Worm (Caenorhabditis elegans) whole organism, L3 larva: ENCODE results near the gene trpp-9.

Experiments
- R02D3.7 ChIP-seq: fragments of 150-350 bp; optimal IDR thresholded peaks from 2 replicates; lab custom pipeline; 2014; ENCODE audit warnings: missing biosample characterization, missing genetic modification characterization
- ZK546.5 ChIP-seq: sonication (generic microtip); optimal IDR thresholded peaks from 2 replicates; lab custom pipeline; 2017; ENCODE audit warnings: missing biosample characterization, missing genetic modification characterization
- aly-2 ChIP-seq: fragments of 150-350 bp; optimal IDR thresholded peaks from 2 replicates; lab custom pipeline; 2014; ENCODE audit warnings: missing biosample characterization, missing genetic modification characterization
- ama-1 ChIP-seq: fragments of 150-350 bp; optimal IDR thresholded peaks from 2 replicates; lab custom pipeline; 2018
- ceh-28 ChIP-seq: fragments of 150-350 bp; optimal IDR thresholded peaks from 2 replicates; lab custom pipeline; 2014; ENCODE audit warnings: missing biosample characterization, missing genetic modification reagents, missing genetic modification characterization
- ceh-9 ChIP-seq: sonication (generic microtip); optimal IDR thresholded peaks from 2 replicates; lab custom pipeline; 2018; ENCODE audit warnings: missing biosample characterization, missing genetic modification characterization
- daf-12 ChIP-seq: fragments of 150-350 bp; optimal IDR thresholded peaks from 2 replicates; lab custom pipeline; 2014; ENCODE audit warnings: missing biosample characterization, missing genetic modification reagents, missing genetic modification characterization
- egl-27 ChIP-seq: sonication (generic microtip); optimal IDR thresholded peaks from 4 replicates; lab custom pipeline; 2017; ENCODE audit warnings: missing biosample characterization, missing genetic modification reagents, missing genetic modification characterization
- egl-5 ChIP-seq: fragments of 150-350 bp; optimal IDR thresholded peaks from 2 replicates; lab custom pipeline; 2017; ENCODE audit warnings: missing biosample characterization, missing genetic modification reagents, missing genetic modification characterization, inconsistent platforms
- elt-1 ChIP-seq: fragments of 150-350 bp; optimal IDR thresholded peaks from 2 replicates; lab custom pipeline; 2014; ENCODE audit warnings: missing biosample characterization, missing genetic modification characterization
- elt-2 ChIP-seq: sonication (generic microtip); optimal IDR thresholded peaks from 2 replicates; lab custom pipeline; 2016; ENCODE audit warnings: missing genetic modification reagents, mild to moderate bottlenecking, missing genetic modification characterization, missing compliant biosample characterization
- elt-3 ChIP-seq, 3 experiments: fragments of 150-350 bp in 1 of 3; sonication (generic microtip) in 2 of 3; optimal IDR thresholded peaks; 2 replicates in 2 of 3; 4 replicates in 1 of 3; lab custom pipeline; 2014 to 2017; ENCODE audit warnings: missing biosample characterization in 3 of 3, missing genetic modification characterization in 3 of 3
- fkh-10 ChIP-seq: sonication (generic microtip); optimal IDR thresholded peaks from 2 replicates; lab custom pipeline; 2017; ENCODE audit warnings: missing biosample characterization, missing genetic modification reagents, missing genetic modification characterization
- fkh-2 ChIP-seq: fragments of 150-350 bp; optimal IDR thresholded peaks from 2 replicates; lab custom pipeline; 2014; ENCODE audit warnings: missing biosample characterization, missing genetic modification reagents, missing genetic modification characterization
- jun-1 ChIP-seq: fragments of 150-350 bp; optimal IDR thresholded peaks from 2 replicates; lab custom pipeline; 2014; ENCODE audit warnings: missing biosample characterization, missing genetic modification reagents, missing genetic modification characterization
- lin-39 ChIP-seq: fragments of 150-350 bp; optimal IDR thresholded peaks from 2 replicates; lab custom pipeline; 2018; ENCODE audit warnings: missing biosample characterization, missing genetic modification reagents, missing genetic modification characterization
- mdl-1 ChIP-seq: fragments of 150-350 bp; optimal IDR thresholded peaks from 2 replicates; lab custom pipeline; 2014; ENCODE audit warnings: missing biosample characterization, missing genetic modification characterization
- mml-1 ChIP-seq: fragments of 150-350 bp; sonication (generic microtip); optimal IDR thresholded peaks from 3 replicates; lab custom pipeline; 2014; ENCODE audit warnings: missing biosample characterization, missing genetic modification characterization
- nhr-23 ChIP-seq: fragments of 150-350 bp; optimal IDR thresholded peaks from 2 replicates; lab custom pipeline; 2014; ENCODE audit warnings: missing biosample characterization, missing genetic modification reagents, missing genetic modification characterization
- nhr-25 ChIP-seq: sonication (generic microtip); optimal IDR thresholded peaks from 2 replicates; lab custom pipeline; 2017; ENCODE audit warnings: missing biosample characterization, missing genetic modification characterization
- nhr-28 ChIP-seq: fragments of 150-350 bp; optimal IDR thresholded peaks from 2 replicates; lab custom pipeline; 2014; ENCODE audit warnings: missing biosample characterization, missing genetic modification characterization
- nhr-43 ChIP-seq: sonication (generic microtip); optimal IDR thresholded peaks from 2 replicates; lab custom pipeline; 2016; ENCODE audit warnings: mild to moderate bottlenecking, missing genetic modification characterization, missing compliant biosample characterization; ENCODE audit not compliant: poor library complexity, severe bottlenecking
- nhr-67 ChIP-seq: fragments of 150-350 bp; optimal IDR thresholded peaks from 2 replicates; lab custom pipeline; 2014; ENCODE audit warnings: missing biosample characterization, missing genetic modification characterization
- pqm-1 ChIP-seq: fragments of 150-350 bp; optimal IDR thresholded peaks from 2 replicates; lab custom pipeline; 2017; ENCODE audit warnings: missing biosample characterization, missing genetic modification characterization, inconsistent platforms
- snpc-4 ChIP-seq: fragments of 150-350 bp; optimal IDR thresholded peaks from 2 replicates; lab custom pipeline; 2014; ENCODE audit warnings: missing biosample characterization, missing genetic modification characterization
- unc-39 ChIP-seq: sonication (generic microtip); optimal IDR thresholded peaks from 4 replicates; lab custom pipeline; 2017; ENCODE audit warnings: missing biosample characterization, missing genetic modification characterization
- unc-62 ChIP-seq: fragments of 150-350 bp; sonication (generic microtip); optimal IDR thresholded peaks from 4 replicates; lab custom pipeline; 2014; ENCODE audit warnings: missing biosample characterization, missing genetic modification reagents, missing genetic modification characterization
- ztf-11 ChIP-seq: fragments of 150-350 bp; optimal IDR thresholded peaks from 2 replicates; lab custom pipeline; 2014; ENCODE audit warnings: missing biosample characterization, missing genetic modification characterization

trpp-9 gene

ce11 chrX:11522058-11522757 is 41.5 kb upstream of the trpp-9 start, which contains the start of gene sdc-2 (continued):
- TF ChIP-seq ceh-9, result no peak
- peak; percentile 68 for TF ChIP-seq elt-2 (tag; lab: Kevin White, UChicago)
- TF ChIP-seq aly-2 (tag; lab: Kevin White, UChicago), result no peak
- no peak for TF ChIP-seq daf-12 (tag; lab: Kevin White, UChicago)
- TF ChIP-seq ztf-11 (tag; lab: Kevin White, UChicago), result no peak
- TF ChIP-seq R02D3.7 (tag; lab: Kevin White, UChicago), result peak; percentile 47
- TF ChIP-seq mml-1 (tag; lab: Kevin White, UChicago), result no peak

ce11 chrX:11523704-11524103 is 40.0 kb upstream of the trpp-9 start:
- TF ChIP-seq unc-39 (tag; lab: Kevin White, UChicago), result no peak
- no peak for TF ChIP-seq snpc-4
- no peak for TF ChIP-seq nhr-67 (tag; lab: Kevin White, UChicago)
- TF ChIP-seq jun-1 (tag; lab: Kevin White, UChicago), result no peak
- no peak for TF ChIP-seq elt-1 (tag; lab: Kevin White, UChicago)
- no peak for TF ChIP-seq nhr-43 (tag; lab: Kevin White, UChicago)
- TF ChIP-seq elt-3 (tag; optimal IDR thresholded peaks at IDR 0.05; lab: Kevin White, UChicago), result no peak

DNA sequence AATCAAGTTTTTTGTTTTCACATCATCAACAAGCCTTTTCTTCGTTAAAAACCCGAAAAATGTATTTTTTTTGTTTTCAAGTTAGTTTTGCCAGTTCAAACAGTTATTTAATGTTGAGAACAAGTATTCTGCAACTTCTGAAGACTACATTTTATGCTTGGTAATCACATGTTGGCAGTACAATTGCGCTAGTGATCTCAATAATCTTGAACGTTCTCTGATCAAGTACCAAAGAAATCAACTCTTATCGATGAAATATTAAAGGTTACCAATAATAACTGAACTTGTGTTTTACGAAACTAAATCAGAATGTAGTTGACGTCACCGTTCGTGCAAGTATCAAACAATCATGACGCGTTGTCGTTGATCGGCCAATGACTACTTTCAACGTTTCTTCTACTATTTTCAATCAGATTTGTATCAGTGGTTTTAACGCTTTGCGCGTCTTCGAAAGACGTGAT is 30.1 kb upstream of the trpp-9 start, which contains the start of gene C35C5.8:
Gene C35C5.8 (plus strand): TSS at position 51 of the 461 bp plus-strand sequence.
- TF ChIP-seq unc-62 (no peak), pqm-1 (tag; lab: Kevin White, UChicago) (peak; percentile 4), nhr-43 (tag; lab: Kevin White, UChicago) (peak; percentile 6)

ce11 chrX:11534443-11534842 is 29.3 kb upstream of the trpp-9 start:
- TF ChIP-seq nhr-43 (tag; lab: Kevin White, UChicago) (peak; percentile 1), ceh-28 (tag; lab: Kevin White, UChicago) (no peak)

DNA sequence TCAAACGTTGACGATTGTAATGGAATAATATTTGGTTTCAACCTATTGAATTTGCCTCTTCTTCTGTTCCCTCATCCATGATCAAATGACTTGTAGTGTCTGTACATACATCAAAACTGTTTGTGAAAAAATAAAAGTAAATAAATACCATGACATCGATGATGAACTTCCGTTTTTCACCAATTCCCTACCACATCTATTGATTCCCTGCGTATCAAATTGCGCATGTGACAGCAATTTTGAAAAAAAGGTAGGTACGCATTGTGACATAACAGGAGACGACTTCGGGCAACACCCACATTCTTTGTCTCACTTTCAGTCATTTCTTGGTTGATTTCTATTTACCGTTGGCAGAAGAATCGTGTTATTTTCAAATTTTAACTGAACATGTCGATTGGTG is 27.3 kb upstream of the trpp-9 start, which contains the start of gene C35C5.9:
Gene C35C5.9 (plus strand): TSS at position 161 of the 400 bp plus-strand sequence.
- TF ChIP-seq nhr-23 (tag; lab: Kevin White, UChicago) (peak; percentile 15), lin-39 (no peak), nhr-25 (tag; lab: Kevin White, UChicago) (peak; percentile 11)
- TF ChIP-seq, all 47 proteins: peak for 2

DNA sequence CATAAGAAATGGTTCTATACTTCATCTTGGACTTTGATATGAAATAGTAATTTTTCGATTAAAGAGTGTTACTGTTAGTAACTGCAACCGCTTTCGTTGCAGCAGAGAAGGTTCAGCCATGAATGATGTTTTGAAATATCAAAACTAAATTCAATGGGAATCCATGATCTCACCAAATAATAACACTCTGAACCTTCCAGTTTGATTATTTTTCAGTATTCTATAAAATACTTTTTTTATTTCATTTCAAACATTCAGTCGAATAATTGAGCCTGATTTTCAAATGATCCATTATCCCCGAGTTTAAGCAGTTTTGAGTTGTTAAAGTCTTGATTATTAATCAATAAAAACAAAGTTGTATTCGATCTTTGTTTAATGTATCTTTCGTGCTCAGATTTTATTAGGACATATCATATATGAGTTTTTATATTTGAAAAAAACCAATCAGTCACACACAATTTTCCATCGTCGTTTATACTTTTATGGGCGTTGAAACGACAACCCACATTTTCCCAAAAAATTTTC is 26.4 kb upstream of the trpp-9 start, which contains the start of gene gcp-2.2:
Gene gcp-2.2 (plus strand): TSS at position 475 of the 525 bp plus-strand sequence.
- TF ChIP-seq fkh-10 (GFP tag; lab: Kevin White, UChicago) (no peak), ZK546.5 (tag; lab: Kevin White, UChicago) (no peak), R02D3.7 (tag; lab: Kevin White, UChicago) (no peak), snpc-4 (no peak), elt-2 (tag; lab: Kevin White, UChicago) (no peak), fkh-2 (no peak), ama-1 (lab: Kevin White, UChicago) (no peak), mml-1 (tag; lab: Kevin White, UChicago) (no peak), egl-5 (tag; lab: Kevin White, UChicago) (no peak), nhr-28 (no peak), nhr-67 (tag; lab: Kevin White, UChicago) (no peak)

DNA sequence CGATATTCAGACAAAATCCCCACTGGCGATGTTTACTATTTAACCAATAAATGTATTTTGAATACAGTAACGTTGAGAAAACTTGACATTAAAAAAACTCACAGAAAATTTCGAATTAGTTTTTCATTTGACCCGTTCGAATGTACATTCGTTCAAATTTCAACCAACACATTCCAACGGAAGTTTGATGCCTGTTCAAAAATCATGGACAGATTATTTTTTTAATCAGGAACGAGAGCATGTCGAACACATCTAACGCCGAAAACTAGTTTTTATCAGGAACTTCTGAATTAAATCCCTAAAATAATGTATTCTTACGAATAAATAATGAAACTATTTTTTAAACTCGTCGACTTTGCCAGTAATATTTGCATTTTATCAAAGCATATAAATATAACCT is 22.0 kb upstream of the trpp-9 start:
- TF ChIP-seq elt-2 (tag; lab: Kevin White, UChicago) (no peak), ceh-9 (no peak), mdl-1 (no peak), aly-2 (tag; lab: Kevin White, UChicago) (no peak), egl-27 (tag; lab: Kevin White, UChicago) (no peak)
